Worm (Caenorhabditis elegans): Measurements from ENCODE around the gene Y43F8C.11.

Y43F8C.11 gene

ce11 chrV:19643015-19643414 is 27.0 kb upstream of the Y43F8C.11 start (continued):
- TF ChIP-seq nhr-77 (tag; optimal IDR thresholded peaks at IDR 0.05) (peak; percentile 45), lin-39 (tag; optimal IDR thresholded peaks at IDR 0.05) (peak; percentile 94), lin-15B (tag; optimal IDR thresholded peaks at IDR 0.05) (peak; percentile 55), fkh-10 (GFP tag; optimal IDR thresholded peaks at IDR 0.05) (no peak), nhr-237 (tag; optimal IDR thresholded peaks at IDR 0.05) (no peak), ceh-16 (tag; optimal IDR thresholded peaks at IDR 0.05) (no peak), lsy-12 (tag; optimal IDR thresholded peaks at IDR 0.05) (peak; percentile 87), nhr-67 (tag; optimal IDR thresholded peaks at IDR 0.05) (no peak), unc-39 (tag; optimal IDR thresholded peaks at IDR 0.05) (no peak), nhr-23 (tag; optimal IDR thresholded peaks at IDR 0.05) (peak; percentile 67), snpc-4 (tag; optimal IDR thresholded peaks at IDR 0.05) (peak; percentile 50), nhr-25 (tag; optimal IDR thresholded peaks at IDR 0.05) (peak; percentile 71), ztf-4 (tag; optimal IDR thresholded peaks at IDR 0.05) (peak; percentile 41), nfya-1 (tag; optimal IDR thresholded peaks at IDR 0.05; ENCODE audit: insufficient read depth) (peak; percentile 81), ceh-82 (tag; optimal IDR thresholded peaks at IDR 0.05) (peak; percentile 64), eor-1 (tag; optimal IDR thresholded peaks at IDR 0.05) (no peak), nhr-43 (tag; optimal IDR thresholded peaks at IDR 0.05; ENCODE audit: poor library complexity, severe bottlenecking) (peak; percentile 90), elt-1 (tag; optimal IDR thresholded peaks at IDR 0.05) (no peak), ceh-9 (tag; optimal IDR thresholded peaks at IDR 0.05) (no peak), ztf-11 (tag; optimal IDR thresholded peaks at IDR 0.05) (no peak), nhr-11 (tag; optimal IDR thresholded peaks at IDR 0.05) (peak; percentile 46), unc-62 (GFP tag; optimal IDR thresholded peaks at IDR 0.05) (no peak), nhr-76 (tag; optimal IDR thresholded peaks at IDR 0.05) (no peak), R02D3.7 (tag; optimal IDR thresholded peaks at IDR 0.05) (peak; percentile 30), aly-2 (tag; optimal IDR thresholded peaks at IDR 0.05) (no peak)

ce11 chrV:19643903-19644302 is 26.2 kb upstream of the Y43F8C.11 start, which contains the start of the genes Y43F8C.7 and mrps-28:
Gene Y43F8C.7, minus strand, starts transcription at chrV:19644030.
Gene mrps-28, plus strand, starts transcription at chrV:19644239.
- TF ChIP-seq ceh-28 (tag; optimal IDR thresholded peaks at IDR 0.05) (peak; percentile 89), fkh-10 (GFP tag; optimal IDR thresholded peaks at IDR 0.05) (no peak), unc-62 (GFP tag; optimal IDR thresholded peaks at IDR 0.05) (no peak), mdl-1 (tag; optimal IDR thresholded peaks at IDR 0.05) (no peak), aly-2 (tag; optimal IDR thresholded peaks at IDR 0.05) (no peak), ama-1 (optimal IDR thresholded peaks at IDR 0.05) (no peak), hmg-11 (tag; optimal IDR thresholded peaks at IDR 0.05) (peak; percentile 54), lin-39 (tag; optimal IDR thresholded peaks at IDR 0.05) (peak; percentile 73), ztf-11 (tag; optimal IDR thresholded peaks at IDR 0.05) (no peak), nfya-1 (tag; optimal IDR thresholded peaks at IDR 0.05; ENCODE audit: insufficient read depth) (peak; percentile 75), ceh-82 (tag; optimal IDR thresholded peaks at IDR 0.05) (no peak), daf-12 (tag; optimal IDR thresholded peaks at IDR 0.05) (no peak), elt-1 (tag; optimal IDR thresholded peaks at IDR 0.05) (no peak), sea-2 (GFP tag; optimal IDR thresholded peaks at IDR 0.05) (no peak), nhr-12 (tag; optimal IDR thresholded peaks at IDR 0.05) (no peak), skn-1 (tag; optimal IDR thresholded peaks at IDR 0.05) (no peak), zag-1 (tag; optimal IDR thresholded peaks at IDR 0.05) (no peak), unc-39 (tag; optimal IDR thresholded peaks at IDR 0.05) (no peak), ceh-9 (tag; optimal IDR thresholded peaks at IDR 0.05) (no peak), egl-27 (tag; optimal IDR thresholded peaks at IDR 0.05) (no peak), pqm-1 (tag; optimal IDR thresholded peaks at IDR 0.05) (no peak), elt-2 (tag; optimal IDR thresholded peaks at IDR 0.05) (peak; percentile 6), lin-15B (tag; optimal IDR thresholded peaks at IDR 0.05) (peak; percentile 2), nhr-237 (tag; optimal IDR thresholded peaks at IDR 0.05) (no peak), jun-1 (tag; optimal IDR thresholded peaks at IDR 0.05) (no peak), lsy-12 (tag; optimal IDR thresholded peaks at IDR 0.05) (no peak), ZK546.5 (tag; optimal IDR thresholded peaks at IDR 0.05) (no peak), nhr-67 (tag; optimal IDR thresholded peaks at IDR 0.05) (no peak), nhr-76 (tag; optimal IDR thresholded peaks at IDR 0.05) (no peak), mml-1 (tag; optimal IDR thresholded peaks at IDR 0.05) (no peak), ceh-16 (tag; optimal IDR thresholded peaks at IDR 0.05) (no peak), R02D3.7 (tag; optimal IDR thresholded peaks at IDR 0.05) (no peak), eor-1 (tag; optimal IDR thresholded peaks at IDR 0.05) (no peak), pha-4 (tag; optimal IDR thresholded peaks at IDR 0.05) (peak; percentile 52), elt-3 (tag; optimal IDR thresholded peaks at IDR 0.05) (no peak), snpc-4 (tag; optimal IDR thresholded peaks at IDR 0.05) (no peak), fkh-2 (tag; optimal IDR thresholded peaks at IDR 0.05) (no peak), egl-5 (tag; optimal IDR thresholded peaks at IDR 0.05) (peak; percentile 7), nhr-11 (tag; optimal IDR thresholded peaks at IDR 0.05) (no peak), ztf-4 (tag; optimal IDR thresholded peaks at IDR 0.05) (no peak), nhr-77 (tag; optimal IDR thresholded peaks at IDR 0.05) (no peak), fos-1 (tag; optimal IDR thresholded peaks at IDR 0.05) (no peak), nhr-23 (tag; optimal IDR thresholded peaks at IDR 0.05) (no peak), nhr-28 (tag; optimal IDR thresholded peaks at IDR 0.05) (no peak), tbx-2 (tag; optimal IDR thresholded peaks at IDR 0.05) (no peak), nhr-25 (tag; optimal IDR thresholded peaks at IDR 0.05) (no peak), nhr-43 (tag; optimal IDR thresholded peaks at IDR 0.05; ENCODE audit: poor library complexity, severe bottlenecking) (no peak)
